Fruit fly (Drosophila melanogaster) whole organism, embryonic: ENCODE data around the gene CtsF.
A peak's percentile ranks its signal among the peaks of the same experiment; 100 is the strongest.

Experiments
- Atf-2 ChIP-seq: fragments of 200-800 bp; sonication (Bioruptor generic); optimal IDR thresholded peaks from 2 replicates; lab custom pipeline; 2016; ENCODE audit warnings: missing biosample characterization, missing genetic modification characterization
- Atf3 ChIP-seq: fragments of 200-800 bp; sonication (Bioruptor generic); optimal IDR thresholded peaks from 3 replicates; lab custom pipeline; 2016; ENCODE audit warnings: missing biosample characterization, missing genetic modification characterization
- Blimp-1 ChIP-seq: fragments of 200-800 bp; sonication (Bioruptor generic); optimal IDR thresholded peaks from 3 replicates; lab custom pipeline; 2018; ENCODE audit warnings: missing biosample characterization, missing genetic modification characterization, mild to moderate bottlenecking, moderate library complexity, missing genetic modification reagents
- CG11093 ChIP-seq: fragments of 200-800 bp; sonication (Bioruptor generic); IDR thresholded peaks from 3 replicates; pipeline ENCODE4 v1.3.6; 2022; ENCODE audit warnings: missing biosample characterization, missing genetic modification characterization
- CG11560 ChIP-seq: fragments of 200-800 bp; sonication (Bioruptor generic); IDR thresholded peaks from 3 replicates; pipeline ENCODE4 v1.3.6; 2022; ENCODE audit warnings: missing biosample characterization, missing genetic modification characterization
- CG11695 ChIP-seq: fragments of 200-800 bp; sonication (Bioruptor generic); IDR thresholded peaks from 3 replicates; pipeline ENCODE4 v1.3.6; 2022; ENCODE audit warnings: missing biosample characterization, missing genetic modification characterization
- CG12071 ChIP-seq: fragments of 200-800 bp; sonication (Bioruptor generic); optimal IDR thresholded peaks from 3 replicates; lab custom pipeline; 2018; ENCODE audit warnings: missing biosample characterization, mild to moderate bottlenecking, missing genetic modification characterization
- CG13775 ChIP-seq: fragments of 200-800 bp; sonication (Bioruptor generic); optimal IDR thresholded peaks from 3 replicates; lab custom pipeline; 2017; ENCODE audit warnings: missing biosample characterization, mild to moderate bottlenecking, missing genetic modification characterization
- CG1647 ChIP-seq: fragments of 200-800 bp; sonication (Bioruptor generic); optimal IDR thresholded peaks from 3 replicates; lab custom pipeline; 2016; ENCODE audit warnings: missing biosample characterization, missing genetic modification characterization
- CG17361 ChIP-seq: fragments of 200-800 bp; sonication (Bioruptor generic); IDR thresholded peaks from 3 replicates; pipeline ENCODE4 v1.3.6; 2022; ENCODE audit warnings: missing biosample characterization, missing genetic modification characterization
- CG17612 ChIP-seq: fragments of 200-800 bp; sonication (Bioruptor generic); IDR thresholded peaks from 2 replicates; pipeline ENCODE4 v1.3.6; 2022; ENCODE audit warnings: missing biosample characterization, missing genetic modification characterization
- CG2875 ChIP-seq: fragments of 200-800 bp; sonication (Bioruptor generic); optimal IDR thresholded peaks from 2 replicates; lab custom pipeline; 2017; ENCODE audit warnings: missing biosample characterization, mild to moderate bottlenecking, missing genetic modification characterization, missing genetic modification reagents
- CG30431 ChIP-seq: fragments of 200-800 bp; sonication (Bioruptor generic); optimal IDR thresholded peaks from 2 replicates; lab custom pipeline; 2017; ENCODE audit warnings: missing biosample characterization, missing genetic modification characterization
- CG3065 ChIP-seq: fragments of 200-800 bp; sonication (Bioruptor generic); optimal IDR thresholded peaks from 2 replicates; lab custom pipeline; 2016; ENCODE audit warnings: missing biosample characterization, missing genetic modification characterization
- CG6175 ChIP-seq: fragments of 200-800 bp; sonication (Bioruptor generic); IDR thresholded peaks from 3 replicates; pipeline ENCODE4 v1.3.6; 2022; ENCODE audit warnings: missing biosample characterization, missing genetic modification characterization
- CG7271 ChIP-seq: fragments of 200-800 bp; sonication (Bioruptor generic); optimal IDR thresholded peaks from 2 replicates; lab custom pipeline; 2018; ENCODE audit warnings: missing biosample characterization, mild to moderate bottlenecking, missing genetic modification characterization, moderate library complexity
- CG8478 ChIP-seq: fragments of >200 bp; optimal IDR thresholded peaks from 2 replicates; lab custom pipeline; 2018
- CG8924 ChIP-seq: fragments of 200-800 bp; optimal IDR thresholded peaks from 3 replicates; lab custom pipeline; 2019; ENCODE audit warnings: missing biosample characterization, mild to moderate bottlenecking, missing genetic modification characterization, moderate library complexity
- CG9797 ChIP-seq: fragments of 200-800 bp; sonication (Bioruptor generic); optimal IDR thresholded peaks from 3 replicates; lab custom pipeline; 2018; ENCODE audit warnings: missing biosample characterization, mild to moderate bottlenecking, missing genetic modification characterization
- D19B ChIP-seq: fragments of 200-800 bp; sonication (Bioruptor generic); optimal IDR thresholded peaks from 2 replicates; lab custom pipeline; 2017; ENCODE audit warnings: missing biosample characterization, mild to moderate bottlenecking, missing genetic modification characterization
- Fer1 ChIP-seq: fragments of 200-800 bp; sonication (Bioruptor generic); optimal IDR thresholded peaks from 2 replicates; lab custom pipeline; 2017; ENCODE audit warnings: missing biosample characterization, mild to moderate bottlenecking, missing genetic modification characterization
- Hey ChIP-seq: fragments of 200-800 bp; sonication (Bioruptor generic); optimal IDR thresholded peaks from 3 replicates; lab custom pipeline; 2018; ENCODE audit warnings: missing biosample characterization, mild to moderate bottlenecking, missing genetic modification characterization
- Hmx ChIP-seq: fragments of 200-800 bp; sonication (Bioruptor generic); optimal IDR thresholded peaks from 2 replicates; lab custom pipeline; 2016; ENCODE audit warnings: missing biosample characterization, missing genetic modification characterization
- Hr39 ChIP-seq: fragments of >200 bp; optimal IDR thresholded peaks from 2 replicates; lab custom pipeline; 2017
- Hr51 ChIP-seq, 2 experiments: fragments of 200-800 bp; sonication (Bioruptor generic); optimal IDR thresholded peaks; 2 replicates in 1 of 2; 3 replicates in 1 of 2; lab custom pipeline; 2016 to 2018; ENCODE audit warnings: missing biosample characterization in 2 of 2, missing genetic modification characterization in 2 of 2, mild to moderate bottlenecking in 1 of 2, moderate library complexity in 1 of 2
- MTF-1 ChIP-seq: fragments of 200-800 bp; sonication (Bioruptor generic); optimal IDR thresholded peaks from 2 replicates; lab custom pipeline; 2018; ENCODE audit warnings: missing biosample characterization, mild to moderate bottlenecking, missing genetic modification characterization, borderline replicate concordance
- Med ChIP-seq: fragments of 200-800 bp; sonication (Bioruptor generic); peaks from one replicate; lab custom pipeline; 2016; ENCODE audit warnings: missing biosample characterization, missing genetic modification characterization, mild to moderate bottlenecking, inconsistent platforms, moderate library complexity
- Mes4 ChIP-seq: fragments of 200-800 bp; sonication (Bioruptor generic); optimal IDR thresholded peaks from 2 replicates; lab custom pipeline; 2016; ENCODE audit warnings: missing biosample characterization, missing genetic modification characterization
- Myb ChIP-seq: fragments of 200-800 bp; sonication (Bioruptor generic); optimal IDR thresholded peaks from 2 replicates; lab custom pipeline; 2016; ENCODE audit warnings: missing biosample characterization, missing genetic modification characterization
- Optix ChIP-seq: fragments of 200-800 bp; sonication (Bioruptor generic); IDR thresholded peaks from 3 replicates; pipeline ENCODE4 v1.3.6; 2022; ENCODE audit warnings: missing biosample characterization, missing genetic modification characterization
- btn ChIP-seq: fragments of 200-800 bp; sonication (Bioruptor generic); optimal IDR thresholded peaks from 2 replicates; lab custom pipeline; 2016; ENCODE audit warnings: missing biosample characterization, missing genetic modification characterization
- cad ChIP-seq: fragments of >200 bp; optimal IDR thresholded peaks from 2 replicates; lab custom pipeline; 2017; ENCODE audit warnings: missing biosample characterization, missing genetic modification characterization
- cas ChIP-seq: fragments of 200-800 bp; sonication (Bioruptor generic); IDR thresholded peaks from 2 replicates; pipeline ENCODE4 v1.3.6; 2022; ENCODE audit warnings: missing biosample characterization, missing genetic modification characterization
- dpn ChIP-seq, 2 experiments: fragments of 200-800 bp; sonication (Bioruptor generic); optimal IDR thresholded peaks; 3 replicates each; lab custom pipeline; 2016; ENCODE audit warnings: missing biosample characterization in 2 of 2, missing genetic modification characterization in 2 of 2
- en ChIP-seq: fragments of 200-800 bp; sonication (Bioruptor generic); optimal IDR thresholded peaks from 2 replicates; lab custom pipeline; 2016; ENCODE audit warnings: missing biosample characterization, missing genetic modification characterization
- exex ChIP-seq: fragments of 200-800 bp; sonication (Bioruptor generic); optimal IDR thresholded peaks from 4 replicates; lab custom pipeline; 2018; ENCODE audit warnings: missing biosample characterization, mild to moderate bottlenecking, missing genetic modification characterization, moderate library complexity
- gfzf ChIP-seq: fragments of 200-800 bp; sonication (Bioruptor generic); optimal IDR thresholded peaks from 2 replicates; lab custom pipeline; 2016; ENCODE audit warnings: missing biosample characterization, mild to moderate bottlenecking, missing genetic modification characterization, moderate library complexity
- grau ChIP-seq: fragments of 200-800 bp; optimal IDR thresholded peaks from 3 replicates; lab custom pipeline; 2019; ENCODE audit warnings: missing biosample characterization, mild to moderate bottlenecking, missing genetic modification characterization, moderate library complexity
- kni ChIP-seq: fragments of 200-800 bp; sonication (Bioruptor generic); optimal IDR thresholded peaks from 3 replicates; lab custom pipeline; 2017; ENCODE audit warnings: mild to moderate bottlenecking, missing biosample characterization, missing genetic modification reagents, missing genetic modification characterization
- nau ChIP-seq: fragments of 200-800 bp; sonication (Bioruptor generic); optimal IDR thresholded peaks from 3 replicates; lab custom pipeline; 2017; ENCODE audit warnings: missing biosample characterization, mild to moderate bottlenecking, missing genetic modification characterization, missing genetic modification reagents
- peb ChIP-seq: fragments of 200-800 bp; sonication (Bioruptor generic); IDR thresholded peaks from 2 replicates; pipeline ENCODE4 v1.3.6; 2022; ENCODE audit warnings: missing biosample characterization, missing genetic modification characterization
- pnt ChIP-seq: fragments of 200-800 bp; sonication (Bioruptor generic); optimal IDR thresholded peaks from 3 replicates; lab custom pipeline; 2016; ENCODE audit warnings: missing biosample characterization, missing genetic modification characterization
- scrt ChIP-seq: fragments of 200-800 bp; sonication (Bioruptor generic); optimal IDR thresholded peaks from 2 replicates; lab custom pipeline; 2018; ENCODE audit warnings: missing biosample characterization, mild to moderate bottlenecking, missing genetic modification characterization, moderate library complexity
- sim ChIP-seq: fragments of 200-800 bp; sonication (Bioruptor generic); IDR thresholded peaks from 2 replicates; pipeline ENCODE4 v1.3.6; 2022; ENCODE audit warnings: missing biosample characterization, missing genetic modification characterization
- sob ChIP-seq: fragments of 200-800 bp; sonication (Bioruptor generic); IDR thresholded peaks from 2 replicates; pipeline ENCODE4 v1.3.6; 2022; ENCODE audit warnings: missing biosample characterization, missing genetic modification characterization
- sr ChIP-seq: fragments of 200-800 bp; sonication (Bioruptor generic); IDR thresholded peaks from 3 replicates; pipeline ENCODE4 v1.3.6; 2022; ENCODE audit warnings: missing biosample characterization, missing genetic modification characterization
- tgo ChIP-seq: fragments of 200-800 bp; sonication (Bioruptor generic); IDR thresholded peaks from 3 replicates; pipeline ENCODE4 v1.3.6; 2022; ENCODE audit warnings: missing biosample characterization, missing genetic modification characterization
- trem ChIP-seq: fragments of 200-800 bp; optimal IDR thresholded peaks from 3 replicates; lab custom pipeline; 2019; ENCODE audit warnings: missing biosample characterization, mild to moderate bottlenecking, missing genetic modification characterization, moderate library complexity
- zen2 ChIP-seq: fragments of 200-800 bp; sonication (Bioruptor generic); IDR thresholded peaks from 3 replicates; pipeline ENCODE4 v1.3.6; 2022; ENCODE audit warnings: missing biosample characterization, missing genetic modification characterization; ENCODE audit not compliant: partially characterized antibody

Gene CtsF

DNA sequence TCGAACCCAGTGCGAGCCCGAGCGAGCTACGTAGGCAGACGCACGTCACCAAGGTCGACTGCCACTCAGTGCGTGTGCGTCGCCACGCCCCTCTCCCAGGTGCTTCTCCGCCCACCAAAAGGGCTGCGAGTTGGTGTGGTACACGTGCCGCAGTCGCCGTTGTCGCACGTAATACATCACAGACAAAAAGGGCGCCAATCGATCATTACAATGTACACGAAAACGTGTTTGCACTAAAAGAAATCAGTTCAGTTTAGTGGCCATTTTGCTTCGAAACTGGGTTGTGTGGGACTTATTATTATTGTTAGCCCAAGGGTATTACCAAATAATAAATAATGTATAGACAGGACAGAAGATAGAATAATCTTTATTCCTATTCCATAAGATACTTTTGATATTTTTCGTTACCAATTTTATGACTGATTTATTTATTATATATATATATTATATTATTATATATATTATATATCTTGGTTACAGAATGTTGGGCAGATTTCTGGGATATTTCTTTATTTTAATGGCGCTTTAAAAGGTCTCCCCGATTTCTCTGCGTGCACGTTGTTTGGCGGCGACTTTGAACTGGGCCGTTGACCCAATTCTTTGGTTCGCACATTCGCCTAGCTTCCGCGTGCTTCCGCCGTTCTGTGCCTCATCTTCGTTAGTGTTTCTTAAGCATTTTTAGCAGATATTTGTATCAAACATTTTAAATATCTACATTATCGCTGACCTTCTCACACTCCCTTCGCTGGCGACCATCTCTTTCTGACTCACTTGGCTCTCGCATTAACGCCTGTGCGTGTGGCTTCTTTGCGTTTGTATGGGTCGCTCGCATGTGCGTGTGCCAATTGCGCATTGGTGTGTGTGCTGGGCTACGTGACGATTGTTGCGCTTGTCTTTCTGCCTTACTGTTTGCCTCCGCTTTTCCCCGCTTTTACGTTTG, 12.0 kb upstream of the CtsF start (continued):
- TF ChIP-seq CG7271 (tag; lab: Kevin White, UChicago): peak; percentile 46
- TF ChIP-seq CG2875 (GFP tag; lab: Kevin White, UChicago): peak; percentile 73
- peak; percentile 43; the same call in 1 of the 3 replicates for TF ChIP-seq Optix (GFP tag; lab: Robert Waterston, UW)
- TF ChIP-seq en (GFP tag; lab: Kevin White, UChicago): no peak
- no peak for TF ChIP-seq btn (GFP tag; lab: Kevin White, UChicago)
- TF ChIP-seq CG11093: peak; percentile 73; the same call in 1 of the 3 replicates
- no peak for TF ChIP-seq kni (GFP tag; lab: Kevin White, UChicago)
- peak; percentile 94 for TF ChIP-seq CG8924 (tag; lab: Kevin White, UChicago)
- TF ChIP-seq CG13775 (GFP tag; lab: Kevin White, UChicago): peak; percentile 88
- TF ChIP-seq CG6175 (GFP tag; lab: Robert Waterston, UW): no peak; the same call in 2 of the 3 replicates
- no peak for TF ChIP-seq Atf-2 (GFP tag; lab: Kevin White, UChicago)
- TF ChIP-seq trem (tag; lab: Kevin White, UChicago): peak; percentile 76
- peak; percentile 61 for TF ChIP-seq scrt (GFP tag; lab: Kevin White, UChicago)
- TF ChIP-seq Hr39 (lab: Kevin White, UChicago): no peak
- TF ChIP-seq CG11560 (tag; lab: Robert Waterston, UW): peak; percentile 73; the same call in 2 of the 3 replicates
- peak; percentile 59 for TF ChIP-seq MTF-1
- TF ChIP-seq CG17612 (GFP tag; lab: Robert Waterston, UW): 0 out of 2 replicates have a peak, but pooled peaks have one; percentile 4
- no peak for TF ChIP-seq sim
- no peak for TF ChIP-seq zen2 (GFP tag; lab: Robert Waterston, UW)
- TF ChIP-seq peb (GFP tag; lab: Robert Waterston, UW): no peak
- no peak for TF ChIP-seq Mes4
- TF ChIP-seq D19B (GFP tag; lab: Kevin White, UChicago): peak; percentile 63
- TF ChIP-seq CG9797 (GFP tag; lab: Kevin White, UChicago): no peak
- TF ChIP-seq Fer1: peak; percentile 85
- TF ChIP-seq exex: peak; percentile 24
- TF ChIP-seq grau (tag; lab: Kevin White, UChicago): peak; percentile 91
- TF ChIP-seq CG1647: no peak
- peak; percentile 92 for TF ChIP-seq Hey
- no peak for TF ChIP-seq cas
- TF ChIP-seq pnt (GFP tag; lab: Kevin White, UChicago): peak; percentile 5
- TF ChIP-seq CG12071 (GFP tag; lab: Kevin White, UChicago): peak; percentile 55
- peak; percentile 77 for TF ChIP-seq CG30431 (GFP tag; lab: Kevin White, UChicago)
- no peak for TF ChIP-seq cad (GFP tag; lab: Kevin White, UChicago)
- peak in 1 of 2 experiments; percentile 95 for TF ChIP-seq Hr51 (GFP tag; optimal IDR thresholded peaks at IDR 0.05; lab: Kevin White, UChicago)
- TF ChIP-seq CG8478 (lab: Kevin White, UChicago): no peak
- TF ChIP-seq Atf3 (GFP tag; lab: Kevin White, UChicago): peak; percentile 52
- TF ChIP-seq nau (GFP tag; lab: Kevin White, UChicago): no peak
- peak; percentile 82 for TF ChIP-seq Blimp-1 (GFP tag; lab: Kevin White, UChicago)
- peak; percentile 97 for TF ChIP-seq CG17361 (GFP tag; lab: Robert Waterston, UW)
- no peak for TF ChIP-seq Myb
- peak; percentile 11 to 82 for TF ChIP-seq dpn (GFP tag; optimal IDR thresholded peaks at IDR 0.05; lab: Kevin White, UChicago)
- no peak for TF ChIP-seq gfzf (GFP tag; lab: Kevin White, UChicago)
- peak; percentile 35 for TF ChIP-seq CG3065 (GFP tag; lab: Kevin White, UChicago)
- TF ChIP-seq Hmx: no peak
- TF ChIP-seq tgo: peak; percentile 66
- TF ChIP-seq CG11695: peak; percentile 90
- peak; percentile 78 for TF ChIP-seq Med (GFP tag; lab: Kevin White, UChicago)
- TF ChIP-seq sob (GFP tag; lab: Robert Waterston, UW): peak; percentile 63; the same call in 1 of the 2 replicates
- TF ChIP-seq sr (GFP tag; lab: Robert Waterston, UW): peak; percentile 100
